Worm (Caenorhabditis elegans) whole organism, L2 larva: ENCODE results near the gene oac-23.
"Not testable (repeated sequence)": the region's sequence is repeated elsewhere in the genome, so short reads cannot be mapped to it uniquely, and the experiment has no call there.

Experiments used
- C34F6.9 ChIP-seq: fragments of 150-350 bp; optimal IDR thresholded peaks from 2 replicates; lab custom pipeline; 2014; ENCODE audit warnings: missing biosample characterization, missing genetic modification characterization
- F13H6.1 ChIP-seq: sonication (generic microtip); optimal IDR thresholded peaks from 2 replicates; lab custom pipeline; 2016; ENCODE audit warnings: missing genetic modification characterization, missing compliant biosample characterization
- R02D3.7 ChIP-seq: fragments of 150-350 bp; optimal IDR thresholded peaks from 2 replicates; lab custom pipeline; 2014; ENCODE audit warnings: missing biosample characterization, missing genetic modification characterization
- Y55F3AM.14 ChIP-seq: fragments of 200-800 bp; sonication (Bioruptor generic); optimal IDR thresholded peaks from 2 replicates; lab custom pipeline; 2018; ENCODE audit warnings: mild to moderate bottlenecking, missing genetic modification characterization, missing compliant biosample characterization
- ZK546.5 ChIP-seq: sonication (generic microtip); optimal IDR thresholded peaks from 2 replicates; lab custom pipeline; 2017; ENCODE audit warnings: missing biosample characterization, missing genetic modification characterization
- alr-1 ChIP-seq: fragments of 150-350 bp; optimal IDR thresholded peaks from 2 replicates; lab custom pipeline; 2014; ENCODE audit warnings: missing biosample characterization, missing genetic modification characterization
- aly-2 ChIP-seq: fragments of 150-350 bp; optimal IDR thresholded peaks from 2 replicates; lab custom pipeline; 2014; ENCODE audit warnings: missing biosample characterization, missing genetic modification characterization
- ceh-16 ChIP-seq: fragments of 150-350 bp; optimal IDR thresholded peaks from 2 replicates; lab custom pipeline; 2014; ENCODE audit warnings: missing biosample characterization, missing genetic modification characterization
- crh-2 ChIP-seq: sonication (generic microtip); optimal IDR thresholded peaks from 2 replicates; lab custom pipeline; 2017; ENCODE audit warnings: missing biosample characterization, missing genetic modification characterization
- dmd-4 ChIP-seq: sonication (generic microtip); optimal IDR thresholded peaks from 2 replicates; lab custom pipeline; 2017; ENCODE audit warnings: missing biosample characterization, missing genetic modification characterization
- egl-27 ChIP-seq: sonication (generic microtip); optimal IDR thresholded peaks from 3 replicates; lab custom pipeline; 2017; ENCODE audit warnings: missing biosample characterization, missing genetic modification reagents, missing genetic modification characterization
- elt-1 ChIP-seq: fragments of 150-350 bp; optimal IDR thresholded peaks from 2 replicates; lab custom pipeline; 2014; ENCODE audit warnings: missing biosample characterization, missing genetic modification characterization
- elt-3 ChIP-seq: sonication (generic microtip); optimal IDR thresholded peaks from 2 replicates; lab custom pipeline; 2017; ENCODE audit warnings: missing biosample characterization, missing genetic modification characterization
- fos-1 ChIP-seq: fragments of 150-350 bp; optimal IDR thresholded peaks from 2 replicates; lab custom pipeline; 2014; ENCODE audit warnings: missing biosample characterization, missing genetic modification characterization
- lin-11 ChIP-seq: fragments of 150-350 bp; sonication (generic microtip); optimal IDR thresholded peaks from 2 replicates; lab custom pipeline; 2014; ENCODE audit warnings: missing biosample characterization, missing genetic modification characterization, inconsistent platforms, mixed read lengths
- lin-13 ChIP-seq: fragments of 150-350 bp; optimal IDR thresholded peaks from 2 replicates; lab custom pipeline; 2014; ENCODE audit warnings: missing biosample characterization, missing genetic modification reagents, missing genetic modification characterization
- lsy-2 ChIP-seq, 2 experiments: fragments of 150-350 bp in 1 of 2; sonication (generic microtip) in 1 of 2; optimal IDR thresholded peaks; 2 replicates each; lab custom pipeline; 2014 to 2017; ENCODE audit warnings: missing biosample characterization in 2 of 2, missing genetic modification characterization in 2 of 2
- nhr-10 ChIP-seq: sonication (generic microtip); optimal IDR thresholded peaks from 2 replicates; lab custom pipeline; 2017; ENCODE audit warnings: missing biosample characterization, missing genetic modification characterization
- nhr-11 ChIP-seq: fragments of 150-350 bp; optimal IDR thresholded peaks from 2 replicates; lab custom pipeline; 2014; ENCODE audit warnings: missing biosample characterization, missing genetic modification characterization
- nhr-12 ChIP-seq: fragments of 150-350 bp; optimal IDR thresholded peaks from 2 replicates; lab custom pipeline; 2014; ENCODE audit warnings: missing biosample characterization, missing genetic modification characterization
- nhr-129 ChIP-seq: fragments of 150-350 bp; optimal IDR thresholded peaks from 2 replicates; lab custom pipeline; 2014; ENCODE audit warnings: missing biosample characterization, missing genetic modification characterization
- nhr-23 ChIP-seq: fragments of 150-350 bp; optimal IDR thresholded peaks from 2 replicates; lab custom pipeline; 2014; ENCODE audit warnings: missing biosample characterization, missing genetic modification reagents, missing genetic modification characterization
- nhr-237 ChIP-seq: fragments of 150-350 bp; optimal IDR thresholded peaks from 2 replicates; lab custom pipeline; 2014; ENCODE audit warnings: missing biosample characterization, missing genetic modification characterization
- nhr-25 ChIP-seq: fragments of 150-350 bp; sonication (generic microtip); optimal IDR thresholded peaks from 3 replicates; lab custom pipeline; 2014; ENCODE audit warnings: missing biosample characterization, missing genetic modification characterization
- nhr-77 ChIP-seq: fragments of 150-350 bp; optimal IDR thresholded peaks from 2 replicates; lab custom pipeline; 2014; ENCODE audit warnings: missing biosample characterization, missing genetic modification characterization
- peb-1 ChIP-seq: fragments of 150-350 bp; optimal IDR thresholded peaks from 2 replicates; lab custom pipeline; 2014; ENCODE audit warnings: missing biosample characterization, missing genetic modification characterization
- skn-1 ChIP-seq: sonication (generic microtip); optimal IDR thresholded peaks from 2 replicates; lab custom pipeline; 2017; ENCODE audit warnings: missing biosample characterization, missing genetic modification characterization
- sma-3 ChIP-seq: sonication (generic microtip); optimal IDR thresholded peaks from 2 replicates; lab custom pipeline; 2016; ENCODE audit warnings: missing genetic modification reagents, missing genetic modification characterization, missing compliant biosample characterization
- sma-9 ChIP-seq, 2 experiments: fragments of 150-350 bp in 1 of 2; sonication (generic microtip) in 1 of 2; optimal IDR thresholded peaks; 2 replicates each; lab custom pipeline; 2014 to 2016; ENCODE audit warnings: missing genetic modification characterization in 2 of 2, mild to moderate bottlenecking in 1 of 2, missing biosample characterization in 1 of 2, missing compliant biosample characterization in 1 of 2, missing genetic modification reagents in 1 of 2, moderate library complexity in 1 of 2
- snpc-4 ChIP-seq: fragments of 150-350 bp; optimal IDR thresholded peaks from 2 replicates; lab custom pipeline; 2014; ENCODE audit warnings: missing biosample characterization, missing genetic modification characterization
- unc-62 ChIP-seq: fragments of 150-350 bp; optimal IDR thresholded peaks from 2 replicates; lab custom pipeline; 2014; ENCODE audit warnings: missing biosample characterization, missing genetic modification reagents, missing genetic modification characterization
- zag-1 ChIP-seq: fragments of 150-350 bp; optimal IDR thresholded peaks from 2 replicates; lab custom pipeline; 2014; ENCODE audit warnings: missing biosample characterization, missing genetic modification characterization
- ztf-11 ChIP-seq: sonication (generic microtip); optimal IDR thresholded peaks from 2 replicates; lab custom pipeline; 2017; ENCODE audit warnings: missing biosample characterization, missing genetic modification characterization

The oac-23 gene

DNA sequence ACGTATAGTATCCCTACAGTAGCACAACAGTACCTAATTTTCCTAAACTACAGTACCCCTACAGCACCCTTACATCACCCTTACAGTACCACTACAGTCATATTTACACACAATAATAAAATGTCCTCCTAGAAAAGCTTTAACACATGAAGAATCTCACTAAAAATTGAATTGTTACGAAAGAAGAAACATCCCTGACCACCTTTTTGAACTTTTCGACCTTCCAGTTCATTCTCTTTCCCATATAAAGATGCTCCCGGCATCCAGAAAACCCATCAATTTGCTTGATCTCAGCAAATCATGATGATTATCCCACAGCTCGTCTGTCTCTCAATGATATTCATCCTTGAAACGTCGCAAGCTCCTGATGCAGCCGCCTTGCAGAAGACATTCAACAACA is 23.4 kb downstream of the oac-23 start, which contains the start of gene F56D6.21:
Gene F56D6.21, plus strand, starts transcription at position 301 of the 400 bp plus-strand sequence.
- no peak for TF ChIP-seq alr-1 (tag; lab: Kevin White, UChicago)
- no peak for TF ChIP-seq lin-11 (tag; lab: Kevin White, UChicago)
- TF ChIP-seq egl-27 = no peak
- no peak for TF ChIP-seq dmd-4 (tag; lab: Kevin White, UChicago)
- no peak for TF ChIP-seq R02D3.7 (tag; lab: Kevin White, UChicago)
- TF ChIP-seq nhr-237 = no peak
- no peak for TF ChIP-seq zag-1 (tag; lab: Kevin White, UChicago)
- TF ChIP-seq nhr-77 (tag; lab: Kevin White, UChicago) = no peak
- TF ChIP-seq elt-1 (tag; lab: Kevin White, UChicago) = no peak
- no peak for TF ChIP-seq skn-1 (tag; lab: Kevin White, UChicago)
- TF ChIP-seq crh-2 (tag; lab: Kevin White, UChicago) = no peak
- TF ChIP-seq F13H6.1 (tag; lab: Kevin White, UChicago) = no peak
- TF ChIP-seq unc-62 = no peak
- TF ChIP-seq nhr-25 (tag; lab: Kevin White, UChicago) = no peak
- no peak for TF ChIP-seq aly-2 (tag; lab: Kevin White, UChicago)
- TF ChIP-seq ZK546.5 (tag; lab: Kevin White, UChicago) = no peak
- no peak for TF ChIP-seq nhr-10 (tag; lab: Kevin White, UChicago)

- TF ChIP-seq nhr-23 (no peak), ZK546.5 (tag; lab: Kevin White, UChicago) (no peak), elt-3 (tag; lab: Kevin White, UChicago) (no peak), alr-1 (tag; lab: Kevin White, UChicago) (no peak), nhr-12 (tag; lab: Kevin White, UChicago) (no peak), ztf-11 (tag; lab: Kevin White, UChicago) (no peak), peb-1 (tag; lab: Kevin White, UChicago) (no peak), Y55F3AM.14 (GFP tag; lab: Kevin White, UChicago) (no peak), ceh-16 (tag; lab: Kevin White, UChicago) (no peak), sma-3 (GFP tag; lab: Kevin White, UChicago) (no peak), snpc-4 (tag; lab: Kevin White, UChicago) (no peak), C34F6.9 (tag; lab: Kevin White, UChicago) (no peak), crh-2 (tag; lab: Kevin White, UChicago) (no peak), egl-27 (no peak), unc-62 (no peak), lsy-2 (tag; optimal IDR thresholded peaks at IDR 0.05; lab: Kevin White, UChicago) (no peak)
These were observed 25.2 kb downstream of the oac-23 start, which contains the start of gene F56D6.11 for ce11 chrIV:3906393-3906792. TSS of gene F56D6.11 (minus strand) at chrIV:3906493.

- TF ChIP-seq dmd-4 (tag; lab: Kevin White, UChicago) = no peak
- TF ChIP-seq alr-1 (tag; lab: Kevin White, UChicago) = no peak
These were observed 26.4 kb downstream of the oac-23 start, which contains the start of the genes F56D6.22 and F56D6.12 for ce11 chrIV:3907506-3908188. TSS of gene F56D6.22 (minus strand) at chrIV:3907606. TSS of gene F56D6.12 (plus strand) at chrIV:3908138.

ce11 chrIV:3909114-3909513 is 27.9 kb downstream of the oac-23 start, which contains the start of gene F56D6.13:
TSS of gene F56D6.13 (plus strand) at chrIV:3909414.
- TF ChIP-seq skn-1 (tag; lab: Kevin White, UChicago) (no peak), nhr-129 (tag; lab: Kevin White, UChicago) (no peak), peb-1 (tag; lab: Kevin White, UChicago) (no peak), nhr-12 (tag; lab: Kevin White, UChicago) (no peak), sma-9 (GFP tag; optimal IDR thresholded peaks at IDR 0.05; lab: Kevin White, UChicago) (no peak), sma-9 (tag; optimal IDR thresholded peaks at IDR 0.05; lab: Kevin White, UChicago) (no peak), fos-1 (tag; lab: Kevin White, UChicago) (no peak), ztf-11 (tag; lab: Kevin White, UChicago) (no peak), nhr-11 (tag; lab: Kevin White, UChicago) (no peak)

DNA sequence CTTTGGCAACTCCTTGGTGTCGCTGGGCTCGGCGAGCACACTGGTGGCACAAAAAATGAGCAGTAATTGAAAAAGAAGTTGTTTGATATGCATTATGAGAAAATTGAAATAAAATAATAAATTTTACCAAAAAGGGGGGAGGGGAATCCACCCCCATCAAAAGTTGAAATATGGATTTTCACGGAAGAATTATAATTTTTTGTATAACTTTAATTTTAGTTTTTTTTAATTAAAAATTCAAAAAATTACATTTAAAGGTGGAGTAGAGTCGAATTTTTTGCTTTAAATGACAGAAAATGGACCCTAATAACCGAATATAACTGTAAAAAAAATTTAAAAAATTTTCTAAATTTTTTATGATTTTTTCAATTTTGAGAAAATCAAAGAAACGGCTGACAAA is 30.6 kb downstream of the oac-23 start, which contains the start of gene F56D6.18:
Gene F56D6.18, minus strand, starts transcription at position 101 of the 400 bp plus-strand sequence.
- not testable (repeated sequence) for TF ChIP-seq nhr-10 (tag; lab: Kevin White, UChicago); Y55F3AM.14 (GFP tag; lab: Kevin White, UChicago); lin-13
